Fruit fly (Drosophila melanogaster): ENCODE results near the gene pix.

The pix gene

dm6 chr3L:9009738-9010137 lies 35.2 kb upstream of the pix start, which contains the start of gene CG5194:
TSS of gene CG5194 (minus strand) at chr3L:9009838.
- no peak for TF ChIP-seq fd85E (GFP tag; optimal IDR thresholded peaks at IDR 0.05)
- no peak for TF ChIP-seq Hr39 (GFP tag; optimal IDR thresholded peaks at IDR 0.05)
- no peak for TF ChIP-seq CG3032 (tag; optimal IDR thresholded peaks at IDR 0.05)
- TF ChIP-seq Eip78C (GFP tag) = no peak
- no peak for TF ChIP-seq CG6808 (GFP tag; optimal IDR thresholded peaks at IDR 0.05)
- no peak for TF ChIP-seq svp (GFP tag)
- no peak for TF ChIP-seq CG10631 (GFP tag; optimal IDR thresholded peaks at IDR 0.05)
- no peak for TF ChIP-seq Smox (GFP tag; optimal IDR thresholded peaks at IDR 0.05)
- TF ChIP-seq CG11294 (GFP tag; IDR thresholded peaks at IDR 0.05) = no peak
- no peak for TF ChIP-seq eg (GFP tag; IDR thresholded peaks at IDR 0.05)
- TF ChIP-seq CG8632 (GFP tag; optimal IDR thresholded peaks at IDR 0.05) = no peak
- no peak for TF ChIP-seq acj6 (GFP tag; optimal IDR thresholded peaks at IDR 0.05)
- no peak for TF ChIP-seq CG34406 (GFP tag; optimal IDR thresholded peaks at IDR 0.05)
- no peak for TF ChIP-seq esn (GFP tag; optimal IDR thresholded peaks at IDR 0.05)
- TF ChIP-seq CG6854 (GFP tag; optimal IDR thresholded peaks at IDR 0.05) = no peak
- TF ChIP-seq CG6163 (GFP tag; IDR thresholded peaks at IDR 0.05) = no peak
- TF ChIP-seq Eip75B (GFP tag; optimal IDR thresholded peaks at IDR 0.05) = no peak
- no peak for TF ChIP-seq CG8119 (GFP tag; IDR thresholded peaks at IDR 0.05)

DNA sequence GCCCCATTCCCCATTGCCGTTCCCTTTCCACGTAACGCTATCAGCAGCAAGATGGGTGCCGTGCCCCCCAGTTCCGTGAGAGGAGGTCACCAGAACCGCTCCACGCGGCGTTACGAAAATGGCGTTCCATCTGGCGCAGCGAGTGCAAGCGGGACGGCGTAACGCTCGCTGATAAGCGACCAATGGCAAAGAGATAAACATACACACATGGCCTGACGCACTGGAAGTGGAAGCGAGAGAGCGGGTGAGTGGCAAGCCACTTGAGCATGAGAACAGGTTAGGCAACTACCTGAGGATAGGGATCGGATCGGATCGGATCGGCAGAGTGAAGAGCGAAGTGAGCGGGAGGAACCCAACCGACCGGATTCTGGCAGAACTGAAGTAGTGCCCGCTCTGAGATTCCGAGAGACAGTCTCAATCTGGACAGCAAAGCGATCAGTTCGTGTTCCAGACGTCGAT lies 30.3 kb upstream of the pix start, which contains the start of gene Doc3:
TSS of gene Doc3 (plus strand) at position 409 of the 459 bp plus-strand sequence.
- TF ChIP-seq ss (GFP tag; optimal IDR thresholded peaks at IDR 0.05) (peak in 1 of 2 experiments; percentile 60), Hr39 (GFP tag; optimal IDR thresholded peaks at IDR 0.05) (no peak), fkh (GFP tag; optimal IDR thresholded peaks at IDR 0.05) (peak; percentile 43), CG6854 (GFP tag; optimal IDR thresholded peaks at IDR 0.05) (peak; percentile 93), CG6163 (GFP tag; IDR thresholded peaks at IDR 0.05) (peak; percentile 52; the same call in 1 of the 3 replicates), acj6 (GFP tag; optimal IDR thresholded peaks at IDR 0.05) (no peak), Smox (GFP tag; optimal IDR thresholded peaks at IDR 0.05) (no peak), Hr4 (GFP tag; optimal IDR thresholded peaks at IDR 0.05) (no peak), CG6808 (GFP tag; optimal IDR thresholded peaks at IDR 0.05) (no peak), Sox15 (GFP tag; optimal IDR thresholded peaks at IDR 0.05) (no peak), CG8319 (GFP tag; optimal IDR thresholded peaks at IDR 0.05) (peak; percentile 99), eg (GFP tag; IDR thresholded peaks at IDR 0.05) (no peak), spab (GFP tag; optimal IDR thresholded peaks at IDR 0.05) (no peak), svp (GFP tag) (peak; percentile 98), CG1621 (tag; optimal IDR thresholded peaks at IDR 0.05) (peak; percentile 3), CG11294 (GFP tag; IDR thresholded peaks at IDR 0.05) (no peak)

- TF ChIP-seq OdsH (GFP tag; optimal IDR thresholded peaks at IDR 0.05) = no peak
- no peak for TF ChIP-seq CG8119 (GFP tag; IDR thresholded peaks at IDR 0.05)
- no peak for TF ChIP-seq net (GFP tag; optimal IDR thresholded peaks at IDR 0.05)
- TF ChIP-seq dac (GFP tag; optimal IDR thresholded peaks at IDR 0.05) = no peak
- TF ChIP-seq Ets96B (tag; optimal IDR thresholded peaks at IDR 0.05) = no peak
- TF ChIP-seq achi (GFP tag; optimal IDR thresholded peaks at IDR 0.05) = no peak
- no peak for TF ChIP-seq pdm3 (GFP tag; optimal IDR thresholded peaks at IDR 0.05)
- TF ChIP-seq CG8632 (GFP tag; optimal IDR thresholded peaks at IDR 0.05) = no peak
- TF ChIP-seq CG31627 (GFP tag; optimal IDR thresholded peaks at IDR 0.05) = no peak
- TF ChIP-seq CG16779 (tag; optimal IDR thresholded peaks at IDR 0.05) = no peak
- no peak for TF ChIP-seq fd85E (GFP tag; optimal IDR thresholded peaks at IDR 0.05)
- no peak for TF ChIP-seq Hr39 (GFP tag; optimal IDR thresholded peaks at IDR 0.05)
- no peak for TF ChIP-seq CG6808 (GFP tag; optimal IDR thresholded peaks at IDR 0.05)
- no peak for TF ChIP-seq Blimp-1 (GFP tag; optimal IDR thresholded peaks at IDR 0.05)
Observed at dm6 chr3L:9003369-9003768, 28.8 kb upstream of the pix start.

dm6 chr3L:9002527-9002926 lies 28.0 kb upstream of the pix start:
- TF ChIP-seq Met (GFP tag; optimal IDR thresholded peaks at IDR 0.05) (no peak), net (GFP tag; optimal IDR thresholded peaks at IDR 0.05) (no peak), Sox15 (GFP tag; optimal IDR thresholded peaks at IDR 0.05) (no peak), dac (GFP tag; optimal IDR thresholded peaks at IDR 0.05) (no peak), svp (GFP tag) (no peak), Smox (GFP tag; optimal IDR thresholded peaks at IDR 0.05) (no peak), Ets96B (tag; optimal IDR thresholded peaks at IDR 0.05) (no peak), CG3919 (GFP tag; optimal IDR thresholded peaks at IDR 0.05) (no peak), Hr4 (GFP tag; optimal IDR thresholded peaks at IDR 0.05) (no peak), Sox14 (GFP tag; optimal IDR thresholded peaks at IDR 0.05) (no peak), cyc (GFP tag; optimal IDR thresholded peaks at IDR 0.05) (no peak), acj6 (GFP tag; optimal IDR thresholded peaks at IDR 0.05) (no peak), Blimp-1 (GFP tag; optimal IDR thresholded peaks at IDR 0.05) (no peak), Hr39 (GFP tag; optimal IDR thresholded peaks at IDR 0.05) (no peak), OdsH (GFP tag; optimal IDR thresholded peaks at IDR 0.05) (no peak), CG6854 (GFP tag; optimal IDR thresholded peaks at IDR 0.05) (no peak), lz (GFP tag; optimal IDR thresholded peaks at IDR 0.05) (no peak)
